Fruit fly (Drosophila melanogaster) whole organism, embryonic: ENCODE data around the gene CG3036.

ENCODE experiments used
- CG13894 ChIP-seq: fragments of 200-800 bp; sonication (Bioruptor generic); optimal IDR thresholded peaks from 3 replicates; lab custom pipeline; 2018; ENCODE audit warnings: missing biosample characterization, mild to moderate bottlenecking, missing genetic modification characterization, moderate library complexity
- CG17802 ChIP-seq: fragments of 200-800 bp; sonication (Bioruptor generic); optimal IDR thresholded peaks from 2 replicates; lab custom pipeline; 2018; ENCODE audit warnings: missing biosample characterization, mild to moderate bottlenecking, missing genetic modification characterization, moderate library complexity
- CG3163 ChIP-seq: fragments of 200-800 bp; sonication (Bioruptor generic); optimal IDR thresholded peaks from 3 replicates; lab custom pipeline; 2016; ENCODE audit warnings: missing biosample characterization, missing genetic modification characterization
- CG4854 ChIP-seq: fragments of 200-800 bp; sonication (Bioruptor generic); optimal IDR thresholded peaks from 2 replicates; lab custom pipeline; 2016; ENCODE audit warnings: missing biosample characterization, missing genetic modification characterization, inconsistent platforms
- CG5245 ChIP-seq: fragments of 200-800 bp; sonication (Bioruptor generic); optimal IDR thresholded peaks from 3 replicates; lab custom pipeline; 2016; ENCODE audit warnings: missing biosample characterization, missing genetic modification characterization
- Camta ChIP-seq: fragments of 200-800 bp; sonication (Bioruptor generic); optimal IDR thresholded peaks from 2 replicates; lab custom pipeline; 2016; ENCODE audit warnings: missing biosample characterization, missing genetic modification characterization
- inv ChIP-seq: fragments of 200-800 bp; sonication (Bioruptor generic); IDR thresholded peaks from 2 replicates; pipeline ENCODE4 v1.3.6; 2022; ENCODE audit warnings: missing biosample characterization, missing genetic modification characterization; ENCODE audit not compliant: partially characterized antibody
- lbe ChIP-seq: fragments of 200-800 bp; sonication (Bioruptor generic); optimal IDR thresholded peaks from 2 replicates; lab custom pipeline; 2016; ENCODE audit warnings: missing biosample characterization, mild to moderate bottlenecking, missing genetic modification characterization
- pfk ChIP-seq: fragments of 200-800 bp; sonication (Bioruptor generic); optimal IDR thresholded peaks from 2 replicates; lab custom pipeline; 2018; ENCODE audit warnings: missing biosample characterization, mild to moderate bottlenecking, missing genetic modification characterization, moderate library complexity
- trem ChIP-seq: fragments of 200-800 bp; optimal IDR thresholded peaks from 3 replicates; lab custom pipeline; 2019; ENCODE audit warnings: missing biosample characterization, mild to moderate bottlenecking, missing genetic modification characterization, moderate library complexity
- wdn ChIP-seq: fragments of 200-800 bp; sonication (Bioruptor generic); IDR thresholded peaks from 2 replicates; pipeline ENCODE4 v1.3.6; 2022; ENCODE audit warnings: missing biosample characterization, missing genetic modification characterization
- z ChIP-seq: fragments of 200-800 bp; sonication (Bioruptor generic); IDR thresholded peaks from 3 replicates; pipeline ENCODE4 v1.3.6; 2022; ENCODE audit warnings: missing biosample characterization, missing genetic modification characterization

DNA sequence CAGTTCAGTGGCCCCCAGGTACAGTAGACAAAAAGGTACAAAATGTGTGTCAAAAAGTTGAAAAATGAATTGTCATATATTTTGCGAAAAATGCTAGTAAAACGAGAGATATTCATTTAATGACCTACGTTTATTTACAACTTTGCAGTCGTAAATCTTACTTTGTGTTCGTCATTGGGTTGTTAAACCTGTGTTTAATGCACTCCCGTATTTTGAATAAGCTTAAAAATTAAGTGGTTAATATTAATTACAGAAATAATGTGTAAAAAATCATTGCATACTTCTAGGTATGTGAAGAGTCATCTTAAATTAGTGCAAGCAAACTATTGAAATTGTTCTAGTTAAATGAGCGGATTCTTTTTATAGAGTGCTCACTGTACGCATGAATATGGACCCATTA lies 3.4 kb upstream of the CG3036 start:
- TF ChIP-seq lbe (GFP tag; lab: Kevin White, UChicago) (no peak), CG5245 (GFP tag; lab: Kevin White, UChicago) (no peak), CG3163 (GFP tag; lab: Kevin White, UChicago) (no peak), z (GFP tag; lab: Robert Waterston, UW) (no peak), wdn (GFP tag; lab: Robert Waterston, UW) (no peak), CG13894 (no peak), CG4854 (no peak), pfk (no peak), Camta (GFP tag; lab: Kevin White, UChicago) (no peak), CG17802 (tag; lab: Kevin White, UChicago) (no peak), trem (no peak), inv (GFP tag; lab: Robert Waterston, UW) (no peak)
